Worm (Caenorhabditis elegans): ENCODE results near the gene F10C1.1.

F10C1.1 gene

DNA sequence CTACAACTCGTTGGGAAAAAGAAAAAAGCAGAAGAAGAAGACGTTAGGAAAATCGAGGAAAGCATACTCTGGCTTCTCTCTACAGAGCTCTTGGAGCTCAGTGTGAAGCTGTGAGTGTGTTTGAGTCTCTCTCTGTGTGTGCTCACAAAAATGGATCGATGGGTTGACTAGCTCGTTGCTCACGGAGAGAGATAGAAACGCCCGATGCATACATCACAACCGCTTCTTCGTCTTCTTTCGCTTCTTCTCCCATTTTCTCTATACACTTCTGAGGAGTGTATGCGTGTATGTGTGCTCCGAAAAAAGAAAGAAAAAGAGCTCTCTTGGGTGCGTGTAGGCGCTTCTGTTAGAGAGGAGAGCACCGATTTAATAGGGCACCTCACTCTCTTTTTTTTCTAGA lies 48.9 kb upstream of the F10C1.1 start (continued):
- TF ChIP-seq snpc-1.2 (GFP tag; IDR thresholded peaks at IDR 0.05) (no peak), gei-8 (GFP tag; optimal IDR thresholded peaks at IDR 0.05) (no peak), daf-19 (GFP tag; conservative IDR thresholded peaks at IDR 0.05) (peak; percentile 56; the same call in 1 of the 2 replicates), daf-8 (GFP tag; IDR thresholded peaks at IDR 0.05) (no peak), vab-7 (GFP tag; IDR thresholded peaks at IDR 0.05) (peak; percentile 35; the same call in 1 of the 2 replicates), unc-62 (GFP tag; optimal IDR thresholded peaks at IDR 0.05 in 1 of 2) (peak in 1 of 2 experiments; percentile 75), unc-62 (tag; optimal IDR thresholded peaks at IDR 0.05) (no peak), fos-1 (tag; optimal IDR thresholded peaks at IDR 0.05) (no peak), pha-4 (GFP tag; IDR thresholded peaks at IDR 0.05) (no peak), pha-4 (tag; optimal IDR thresholded peaks at IDR 0.05) (no peak), ceh-20 (GFP tag; IDR thresholded peaks at IDR 0.05) (peak; percentile 46; the same call in 1 of the 2 replicates), ces-1 (GFP tag; optimal IDR thresholded peaks at IDR 0.05) (peak; percentile 67), ZK546.5 (tag; optimal IDR thresholded peaks at IDR 0.05) (no peak), ceh-32 (tag; optimal IDR thresholded peaks at IDR 0.05; ENCODE audit: poor library complexity) (no peak), fkh-10 (GFP tag; optimal IDR thresholded peaks at IDR 0.05) (peak; percentile 84)

DNA sequence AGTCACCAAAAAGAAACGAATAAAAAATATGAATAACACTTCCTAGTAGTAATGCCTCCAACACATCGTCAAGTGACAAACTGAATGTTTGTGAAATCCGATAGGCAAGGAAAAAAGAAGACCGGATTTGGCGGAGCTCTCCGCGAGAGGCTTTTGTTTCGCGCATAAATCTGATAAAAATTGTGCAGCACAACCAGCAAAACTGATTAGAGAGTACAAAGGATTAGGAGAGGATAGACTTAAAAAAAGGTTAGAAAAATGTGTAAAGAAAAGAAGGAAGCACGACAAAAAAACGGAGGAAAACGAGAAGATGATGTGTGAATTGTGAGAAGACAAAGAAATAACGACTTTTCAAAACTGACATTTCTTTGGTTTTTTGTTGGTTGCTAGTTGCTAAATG lies 46.3 kb upstream of the F10C1.1 start, which contains the start of gene rab-3:
TSS of gene rab-3 (minus strand) at position 147 of the 400 bp plus-strand sequence.
- TF ChIP-seq F49E8.2 (tag; optimal IDR thresholded peaks at IDR 0.05; ENCODE audit: borderline replicate concordance), result no peak
- TF ChIP-seq unc-62 (GFP tag; optimal IDR thresholded peaks at IDR 0.05 in 1 of 2), result peak in 1 of 2 experiments; percentile 35
- no peak for TF ChIP-seq unc-62 (tag; optimal IDR thresholded peaks at IDR 0.05)
- no peak for TF ChIP-seq ZK337.2 (GFP tag; IDR thresholded peaks at IDR 0.05)
- peak; percentile 10 for TF ChIP-seq fkh-10 (GFP tag; optimal IDR thresholded peaks at IDR 0.05)
- TF ChIP-seq ctbp-1 (GFP tag; IDR thresholded peaks at IDR 0.05), result 0 out of 2 replicates have a peak, but pooled peaks have one; percentile 14

DNA sequence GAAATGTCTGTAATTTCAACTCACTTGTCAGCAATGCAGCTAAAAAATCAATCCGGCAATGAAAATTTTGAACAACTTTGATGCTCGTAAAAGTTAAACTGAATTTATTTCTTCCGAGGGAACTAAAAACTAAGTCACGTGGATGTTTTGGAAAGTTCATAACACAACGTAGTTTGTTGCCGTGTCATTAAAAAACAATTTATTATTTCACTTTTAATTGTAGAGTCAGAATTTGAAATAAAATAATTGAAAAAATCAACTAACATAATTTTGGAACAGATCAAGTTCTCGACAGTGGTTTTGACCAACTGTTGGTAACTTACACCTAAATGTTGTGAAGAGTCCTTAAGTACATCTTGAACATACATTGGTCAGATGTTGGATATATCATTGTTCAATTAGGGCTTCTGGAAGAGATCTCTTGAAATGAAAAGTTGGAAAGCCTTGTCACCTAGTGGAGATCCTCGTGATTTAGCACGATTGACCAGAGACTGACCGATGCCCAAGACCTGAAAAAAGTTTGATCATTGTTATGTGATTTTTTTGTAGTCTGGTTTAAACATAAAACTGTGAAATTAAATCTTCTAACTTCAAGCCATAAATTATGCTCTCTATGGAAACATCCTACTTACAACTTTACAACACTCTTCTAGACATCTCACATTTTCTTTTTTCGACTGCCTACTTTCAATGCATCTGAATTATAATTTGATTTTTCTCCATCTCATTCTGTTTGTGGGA lies 43.5 kb upstream of the F10C1.1 start, which contains the start of the genes C18A3.7 and C18A3.11:
TSS of gene C18A3.7 (minus strand) at position 101 of the 741 bp plus-strand sequence.
TSS of gene C18A3.11 (plus strand) at position 691 of the 741 bp plus-strand sequence.
- TF ChIP-seq nhr-10 (tag; optimal IDR thresholded peaks at IDR 0.05), result no peak
- no peak for TF ChIP-seq nhr-41 (GFP tag; IDR thresholded peaks at IDR 0.05)
- no peak for TF ChIP-seq fkh-10 (GFP tag; optimal IDR thresholded peaks at IDR 0.05)
- no peak for TF ChIP-seq ceh-82 (tag; optimal IDR thresholded peaks at IDR 0.05)
- TF ChIP-seq nhr-6 (tag; optimal IDR thresholded peaks at IDR 0.05), result no peak
- no peak for TF ChIP-seq Y5F2A.4 (GFP tag; optimal IDR thresholded peaks at IDR 0.05)
- TF ChIP-seq dmd-8 (GFP tag; IDR thresholded peaks at IDR 0.05), result no peak
- no peak for TF ChIP-seq Y105C5A.15 (GFP tag; IDR thresholded peaks at IDR 0.05)
- TF ChIP-seq aha-1 (tag), result no peak
- TF ChIP-seq mep-1 (tag; optimal IDR thresholded peaks at IDR 0.05), result no peak
- TF ChIP-seq mdt-29 (GFP tag; IDR thresholded peaks at IDR 0.05), result no peak
- TF ChIP-seq F49E8.2 (tag; optimal IDR thresholded peaks at IDR 0.05; ENCODE audit: borderline replicate concordance), result no peak
- no peak for TF ChIP-seq Y75B8A.6 (GFP tag; IDR thresholded peaks at IDR 0.05)
- no peak for TF ChIP-seq T26A8.4 (GFP tag; IDR thresholded peaks at IDR 0.05)
- no peak for TF ChIP-seq vab-7 (GFP tag; IDR thresholded peaks at IDR 0.05)
- TF ChIP-seq nhr-237 (tag; optimal IDR thresholded peaks at IDR 0.05), result no peak
- no peak for TF ChIP-seq dve-1 (tag; optimal IDR thresholded peaks at IDR 0.05; ENCODE audit: insufficient read depth)

DNA sequence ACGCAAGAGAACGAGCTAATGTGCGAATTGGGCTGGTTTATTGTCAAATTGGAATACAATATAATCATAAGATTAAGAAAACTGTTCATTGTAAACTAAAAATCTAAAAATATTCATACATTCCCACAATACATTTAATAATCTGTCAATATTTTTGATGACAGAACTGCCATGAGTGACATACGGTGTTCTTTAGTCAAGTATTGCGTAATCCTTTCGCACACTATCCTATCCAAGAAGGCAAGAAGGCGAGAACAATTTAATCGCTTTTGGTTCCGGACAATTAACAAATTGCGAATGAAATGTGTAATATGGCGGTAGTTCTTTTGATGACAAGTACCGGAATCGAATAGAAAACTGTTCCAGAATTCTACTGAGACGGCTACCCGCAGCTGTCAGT lies 39.1 kb upstream of the F10C1.1 start:
- TF ChIP-seq lin-15B (tag; optimal IDR thresholded peaks at IDR 0.05), result no peak
- TF ChIP-seq hmg-1.1 (GFP tag; IDR thresholded peaks at IDR 0.05), result no peak
- TF ChIP-seq mxl-3 (GFP tag; optimal IDR thresholded peaks at IDR 0.05), result no peak
- TF ChIP-seq hlh-11 (tag; optimal IDR thresholded peaks at IDR 0.05), result no peak
- TF ChIP-seq ZK546.5 (tag; optimal IDR thresholded peaks at IDR 0.05), result no peak
- no peak for TF ChIP-seq attf-4 (tag; optimal IDR thresholded peaks at IDR 0.05)
- no peak for TF ChIP-seq lin-38 (GFP tag; IDR thresholded peaks at IDR 0.05)
- no peak for TF ChIP-seq fkh-10 (GFP tag; optimal IDR thresholded peaks at IDR 0.05)
- TF ChIP-seq snpc-4 (tag; optimal IDR thresholded peaks at IDR 0.05), result no peak

Measured in whole organism, L4 larva.